Worm (Caenorhabditis elegans) whole organism, mixed stage, embryonic: Measurements from ENCODE around the gene srab-16.

Experiments used
- blmp-1 ChIP-seq: fragments of 150-350 bp; optimal IDR thresholded peaks from 2 replicates; lab custom pipeline; 2014; ENCODE audit warnings: missing biosample characterization, missing genetic modification characterization
- ces-1 ChIP-seq: fragments of 150-350 bp; optimal IDR thresholded peaks from 2 replicates; lab custom pipeline; 2014; ENCODE audit warnings: missing biosample characterization, missing genetic modification reagents, missing genetic modification characterization
- elt-3 ChIP-seq: fragments of 150-350 bp; optimal IDR thresholded peaks from 2 replicates; lab custom pipeline; 2014; ENCODE audit warnings: missing biosample characterization, missing genetic modification characterization
- lin-13 ChIP-seq: fragments of 150-350 bp; optimal IDR thresholded peaks from 2 replicates; lab custom pipeline; 2014; ENCODE audit warnings: missing biosample characterization, missing genetic modification characterization
- lin-32 ChIP-seq: fragments of 200-800 bp; sonication (Bioruptor generic); optimal IDR thresholded peaks from 2 replicates; lab custom pipeline; 2018; ENCODE audit warnings: mild to moderate bottlenecking, missing genetic modification characterization, missing compliant biosample characterization
- nhr-2 ChIP-seq: fragments of 150-350 bp; optimal IDR thresholded peaks from 2 replicates; lab custom pipeline; 2014; ENCODE audit warnings: missing biosample characterization, missing genetic modification characterization
- nhr-237 ChIP-seq: fragments of 150-350 bp; optimal IDR thresholded peaks from 2 replicates; lab custom pipeline; 2014; ENCODE audit warnings: missing biosample characterization, missing genetic modification characterization
- nhr-28 ChIP-seq: fragments of 150-350 bp; optimal IDR thresholded peaks from 2 replicates; lab custom pipeline; 2014; ENCODE audit warnings: missing biosample characterization, missing genetic modification characterization
- nhr-76 ChIP-seq: sonication (generic microtip); optimal IDR thresholded peaks from 2 replicates; lab custom pipeline; 2017; ENCODE audit warnings: missing biosample characterization, missing genetic modification characterization
- snpc-4 ChIP-seq: fragments of 150-350 bp; optimal IDR thresholded peaks from 2 replicates; lab custom pipeline; 2014; ENCODE audit warnings: missing biosample characterization, missing genetic modification characterization
- unc-62 ChIP-seq: fragments of 150-350 bp; optimal IDR thresholded peaks from 2 replicates; lab custom pipeline; 2014; ENCODE audit warnings: missing biosample characterization, missing genetic modification reagents, missing genetic modification characterization

- no peak for TF ChIP-seq ces-1 (GFP tag; lab: Kevin White, UChicago)
- TF ChIP-seq unc-62, result no peak
- no peak for TF ChIP-seq blmp-1 (tag; lab: Kevin White, UChicago)
- no peak for TF ChIP-seq elt-3
- TF ChIP-seq nhr-2 (tag; lab: Kevin White, UChicago), result no peak
- no peak for TF ChIP-seq nhr-28
- TF ChIP-seq lin-32 (GFP tag; lab: Kevin White, UChicago), result no peak
- TF ChIP-seq lin-13 (tag; lab: Kevin White, UChicago), result no peak
- no peak for TF ChIP-seq nhr-76
- no peak for TF ChIP-seq snpc-4 (tag; lab: Kevin White, UChicago)
- TF ChIP-seq nhr-237, result no peak
These were observed 7.6 kb upstream of the srab-16 start, which contains the start of gene srbc-58 for ce11 chrV:774875-775359.
